Fruit fly (Drosophila melanogaster): Measurements from ENCODE around the gene TwdlB.

DNA sequence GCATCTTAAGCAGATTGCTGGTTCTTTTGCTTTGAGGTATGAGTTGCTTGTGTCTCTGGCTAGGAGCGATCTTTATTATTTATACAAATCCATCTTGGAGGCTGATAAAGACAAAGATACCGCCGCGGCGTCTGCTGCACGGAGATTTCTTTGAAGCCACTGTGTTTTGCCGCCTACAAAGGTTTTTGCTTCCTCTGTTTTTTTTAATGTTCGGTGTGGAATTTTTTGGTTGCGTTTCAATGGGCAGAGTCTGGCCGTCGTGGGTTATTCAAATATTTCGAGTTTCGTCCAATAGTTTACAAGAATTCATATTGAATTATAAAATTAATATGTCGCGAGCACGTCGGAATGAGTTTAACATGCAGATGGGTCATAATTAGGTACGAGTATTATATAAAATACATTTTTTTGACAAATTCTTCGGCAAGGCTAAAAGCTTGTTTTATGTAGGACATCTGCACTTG is at the start of gene TwdlB:
- TF ChIP-seq pan (optimal IDR thresholded peaks at IDR 0.05) (no peak), psq (optimal IDR thresholded peaks at IDR 0.05) (no peak)
